Fruit fly (Drosophila melanogaster): ENCODE measurements around the gene Vha26.

Vha26 gene

dm6 chr3R:5554082-5554481, 37.5 kb upstream of the Vha26 start, which contains the start of gene Pcmt (continued):
- TF ChIP-seq tap (tag; optimal IDR thresholded peaks at IDR 0.05) (no peak), Sry-δ (GFP tag; optimal IDR thresholded peaks at IDR 0.05) (peak; percentile 70), Elba2 (GFP tag; optimal IDR thresholded peaks at IDR 0.05) (no peak), CG6854 (GFP tag; optimal IDR thresholded peaks at IDR 0.05) (no peak), jumu (GFP tag; optimal IDR thresholded peaks at IDR 0.05) (no peak), CG13296 (GFP tag; optimal IDR thresholded peaks at IDR 0.05) (no peak), pum (GFP tag; optimal IDR thresholded peaks at IDR 0.05) (no peak), CG15514 (GFP tag; optimal IDR thresholded peaks at IDR 0.05) (no peak), CG10366 (GFP tag; IDR thresholded peaks at IDR 0.05) (no peak), Deaf1 (tag; optimal IDR thresholded peaks at IDR 0.05) (no peak), CG14441 (GFP tag; IDR thresholded peaks at IDR 0.05) (no peak), Hr3 (GFP tag; optimal IDR thresholded peaks at IDR 0.05) (no peak), CG6765 (GFP tag; optimal IDR thresholded peaks at IDR 0.05) (no peak), MBD-R2 (GFP tag; IDR thresholded peaks at IDR 0.05) (peak; percentile 82), D (optimal IDR thresholded peaks at IDR 0.05) (no peak), D (GFP tag; optimal IDR thresholded peaks at IDR 0.05) (no peak), Jarid2 (GFP tag; optimal IDR thresholded peaks at IDR 0.05) (no peak), CG17328 (GFP tag; IDR thresholded peaks at IDR 0.05) (no peak), CG10543 (GFP tag; optimal IDR thresholded peaks at IDR 0.05) (no peak), CG14710 (tag; optimal IDR thresholded peaks at IDR 0.05) (no peak), CG32767 (GFP tag; IDR thresholded peaks at IDR 0.05) (no peak), Blimp-1 (GFP tag; optimal IDR thresholded peaks at IDR 0.05) (no peak), gsb-n (tag; optimal IDR thresholded peaks at IDR 0.05) (no peak), Nf-YC (tag; optimal IDR thresholded peaks at IDR 0.05) (no peak), CG14965 (GFP tag; optimal IDR thresholded peaks at IDR 0.05; ENCODE audit: borderline replicate concordance) (no peak), MTF-1 (GFP tag; optimal IDR thresholded peaks at IDR 0.05; ENCODE audit: borderline replicate concordance) (no peak), CG9437 (GFP tag; optimal IDR thresholded peaks at IDR 0.05) (no peak), BtbVII (GFP tag; optimal IDR thresholded peaks at IDR 0.05) (no peak), lab (GFP tag; optimal IDR thresholded peaks at IDR 0.05) (no peak), HmgD (GFP tag; optimal IDR thresholded peaks at IDR 0.05) (no peak), CG12744 (GFP tag; optimal IDR thresholded peaks at IDR 0.05) (no peak), Ada2b (GFP tag; IDR thresholded peaks at IDR 0.05) (no peak), Dp (GFP tag; optimal IDR thresholded peaks at IDR 0.05) (peak; percentile 20), bab2 (GFP tag; optimal IDR thresholded peaks at IDR 0.05) (no peak), emc (GFP tag; optimal IDR thresholded peaks at IDR 0.05) (no peak), CG30020 (tag; optimal IDR thresholded peaks at IDR 0.05) (peak; percentile 22), shn (GFP tag; optimal IDR thresholded peaks at IDR 0.05) (no peak), CG10274 (GFP tag; optimal IDR thresholded peaks at IDR 0.05) (no peak), ase (GFP tag; IDR thresholded peaks at IDR 0.05) (no peak), Dref (GFP tag; IDR thresholded peaks at IDR 0.05) (peak; percentile 69), Rfx (GFP tag; IDR thresholded peaks at IDR 0.05) (no peak)

dm6 chr3R:5554852-5555251, 36.7 kb upstream of the Vha26 start, which contains the start of gene Snm1:
Snm1 (plus strand) TSS chr3R:5555084.
- TF ChIP-seq CG8290 (GFP tag; optimal IDR thresholded peaks at IDR 0.05) (no peak), CG8290 (tag; optimal IDR thresholded peaks at IDR 0.05) (no peak), fd96Cb (tag; optimal IDR thresholded peaks at IDR 0.05) (no peak), CG6272 (GFP tag; IDR thresholded peaks at IDR 0.05) (no peak), Opbp (GFP tag; IDR thresholded peaks at IDR 0.05; ENCODE audit: partially characterized antibody) (peak; percentile 27; the same call in 1 of the 3 replicates), CG18599 (GFP tag; optimal IDR thresholded peaks at IDR 0.05) (no peak), CG8388 (GFP tag; optimal IDR thresholded peaks at IDR 0.05) (no peak), crol (GFP tag; IDR thresholded peaks at IDR 0.05) (no peak), Pdp1 (GFP tag; optimal IDR thresholded peaks at IDR 0.05) (no peak), Hmr (GFP tag; optimal IDR thresholded peaks at IDR 0.05) (no peak), Sox102F (GFP tag; optimal IDR thresholded peaks at IDR 0.05) (no peak), tap (tag; optimal IDR thresholded peaks at IDR 0.05) (no peak), zf30C (GFP tag; optimal IDR thresholded peaks at IDR 0.05) (no peak), pzg (GFP tag; optimal IDR thresholded peaks at IDR 0.05) (peak; percentile 7)

Measured in whole organism, embryonic.